Fruit fly (Drosophila melanogaster): Measurements from ENCODE around the gene CG2975.

The CG2975 gene

DNA sequence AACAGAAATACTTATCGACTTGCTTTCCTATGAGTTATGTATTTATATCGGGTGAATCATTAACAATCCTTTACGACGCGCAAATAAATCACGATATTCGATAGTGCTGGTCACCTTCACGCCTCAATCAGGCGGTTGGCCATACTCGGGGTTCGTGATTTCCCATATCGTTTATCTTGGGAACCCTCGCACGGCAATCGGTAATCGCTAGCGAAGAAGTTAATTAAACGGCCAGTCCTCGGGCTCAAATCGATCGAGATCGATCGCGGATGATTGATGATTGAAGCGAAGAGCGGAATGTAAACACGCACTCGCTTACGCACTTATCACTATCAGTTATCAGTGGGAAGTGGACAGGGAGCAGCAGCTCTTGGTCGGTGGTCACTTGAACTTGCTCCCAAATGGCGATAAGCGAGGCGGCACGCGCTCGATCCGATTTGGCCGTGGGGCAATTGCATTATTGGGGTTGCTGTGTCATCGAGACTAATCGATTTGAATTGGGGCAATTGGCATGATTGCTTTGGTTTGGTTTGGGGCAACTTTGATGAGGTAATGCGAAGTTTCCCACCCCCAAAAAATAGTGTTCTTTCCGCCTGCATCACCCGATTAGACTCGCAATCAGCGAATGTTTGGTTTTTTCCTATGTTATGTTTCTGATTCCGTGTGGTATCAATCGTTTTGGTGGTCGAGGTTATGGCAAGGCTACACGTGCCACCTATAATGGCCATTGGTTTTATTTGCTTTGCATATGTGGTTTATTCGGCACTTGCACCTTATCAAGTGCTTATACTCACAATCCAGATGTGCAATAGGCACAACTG lies 38.8 kb upstream of the CG2975 start:
- TF ChIP-seq sd (tag; optimal IDR thresholded peaks at IDR 0.05), result peak; percentile 70
- peak; percentile 26; the same call in 1 of the 2 replicates for TF ChIP-seq GATAe (GFP tag; conservative IDR thresholded peaks at IDR 0.05)
- TF ChIP-seq cwo (GFP tag; optimal IDR thresholded peaks at IDR 0.05), result peak; percentile 83
- TF ChIP-seq sug (tag; optimal IDR thresholded peaks at IDR 0.05), result peak; percentile 86
- TF ChIP-seq CG6813 (GFP tag; optimal IDR thresholded peaks at IDR 0.05), result no peak
- TF ChIP-seq CG7987 (GFP tag; optimal IDR thresholded peaks at IDR 0.05), result peak; percentile 82
- TF ChIP-seq Hey (tag; optimal IDR thresholded peaks at IDR 0.05), result peak; percentile 83
- TF ChIP-seq CG3995 (GFP tag; optimal IDR thresholded peaks at IDR 0.05), result peak; percentile 66
- no peak for TF ChIP-seq lov (optimal IDR thresholded peaks at IDR 0.05)
- no peak for TF ChIP-seq lov (GFP tag; IDR thresholded peaks at IDR 0.05)
- no peak for TF ChIP-seq CG12071 (GFP tag; optimal IDR thresholded peaks at IDR 0.05)
- TF ChIP-seq kay (GFP tag; optimal IDR thresholded peaks at IDR 0.05), result no peak
- peak; percentile 93 for TF ChIP-seq exex (tag; optimal IDR thresholded peaks at IDR 0.05)
- TF ChIP-seq CG5180 (GFP tag; optimal IDR thresholded peaks at IDR 0.05), result peak; percentile 11
- TF ChIP-seq C15 (GFP tag; IDR thresholded peaks at IDR 0.05), result no peak
- peak; percentile 98 for TF ChIP-seq grn (GFP tag; optimal IDR thresholded peaks at IDR 0.05)
- TF ChIP-seq CG11085 (GFP tag; IDR thresholded peaks at IDR 0.05), result no peak
- no peak for TF ChIP-seq CG14050 (GFP tag; IDR thresholded peaks at IDR 0.05)
- TF ChIP-seq CG3281 (GFP tag; optimal IDR thresholded peaks at IDR 0.05), result no peak
- no peak for TF ChIP-seq fd102C (GFP tag; optimal IDR thresholded peaks at IDR 0.05)
- 0 out of 2 replicates have a peak, but pooled peaks have one; percentile 18 for TF ChIP-seq Bgb (GFP tag; IDR thresholded peaks at IDR 0.05; ENCODE audit: partially characterized antibody)
- TF ChIP-seq CG34376 (GFP tag; optimal IDR thresholded peaks at IDR 0.05), result peak; percentile 77
- no peak for TF ChIP-seq Dp (GFP tag; optimal IDR thresholded peaks at IDR 0.05)
- TF ChIP-seq slbo (GFP tag; IDR thresholded peaks at IDR 0.05), result no peak
- peak; percentile 47 for TF ChIP-seq CG12769 (tag; optimal IDR thresholded peaks at IDR 0.05)
- no peak for TF ChIP-seq ken (GFP tag; IDR thresholded peaks at IDR 0.05)
- peak; percentile 29 for TF ChIP-seq CG10543 (GFP tag; optimal IDR thresholded peaks at IDR 0.05)
- TF ChIP-seq Sox100B (GFP tag; optimal IDR thresholded peaks at IDR 0.05), result no peak
- no peak for TF ChIP-seq Xrp1 (GFP tag; IDR thresholded peaks at IDR 0.05)
- TF ChIP-seq tap (tag; optimal IDR thresholded peaks at IDR 0.05), result no peak
- TF ChIP-seq Vsx1 (GFP tag; optimal IDR thresholded peaks at IDR 0.05), result peak; percentile 34
- peak; percentile 86 for TF ChIP-seq mirr (GFP tag; optimal IDR thresholded peaks at IDR 0.05)
- TF ChIP-seq Pdp1 (GFP tag; optimal IDR thresholded peaks at IDR 0.05), result peak in 1 of 2 experiments; percentile 25
- no peak for TF ChIP-seq crol (GFP tag; IDR thresholded peaks at IDR 0.05)
- TF ChIP-seq CG18599 (GFP tag; optimal IDR thresholded peaks at IDR 0.05), result peak; percentile 44
- peak; percentile 90 for TF ChIP-seq lab (GFP tag; optimal IDR thresholded peaks at IDR 0.05)
- 0 out of 4 replicates have a peak, but pooled peaks have one; percentile 45 for TF ChIP-seq chinmo (GFP tag; IDR thresholded peaks at IDR 0.05; ENCODE audit: partially characterized antibody)
- peak; percentile 41 for TF ChIP-seq ftz-f1 (GFP tag; optimal IDR thresholded peaks at IDR 0.05)
- no peak for TF ChIP-seq HLHmδ (GFP tag; optimal IDR thresholded peaks at IDR 0.05)
- TF ChIP-seq gro (GFP tag; optimal IDR thresholded peaks at IDR 0.05), result peak; percentile 36
- TF ChIP-seq Lim3 (GFP tag; IDR thresholded peaks at IDR 0.05), result peak; percentile 63; the same call in 1 of the 2 replicates
- peak; percentile 15 for TF ChIP-seq Deaf1 (tag; optimal IDR thresholded peaks at IDR 0.05)
- no peak for TF ChIP-seq pzg (GFP tag; optimal IDR thresholded peaks at IDR 0.05)
- no peak for TF ChIP-seq CG2875 (GFP tag; optimal IDR thresholded peaks at IDR 0.05)

Measured in whole organism, embryonic.